Fruit fly (Drosophila melanogaster) whole organism, embryonic: ENCODE results near the gene Polr3H.

Source experiments
- Ada2b ChIP-seq: fragments of 200-800 bp; sonication (Bioruptor generic); IDR thresholded peaks from 2 replicates; pipeline ENCODE4 v1.3.6; 2022; ENCODE audit warnings: missing biosample characterization, missing genetic modification characterization
- CG1647 ChIP-seq: fragments of 200-800 bp; sonication (Bioruptor generic); optimal IDR thresholded peaks from 3 replicates; lab custom pipeline; 2016; ENCODE audit warnings: missing biosample characterization, missing genetic modification characterization
- CG3838 ChIP-seq: fragments of 200-800 bp; sonication (Bioruptor generic); optimal IDR thresholded peaks from 3 replicates; lab custom pipeline; 2016; ENCODE audit warnings: missing biosample characterization, missing genetic modification characterization
- CG4360 ChIP-seq: fragments of 200-800 bp; sonication (Bioruptor generic); IDR thresholded peaks from 2 replicates; pipeline ENCODE4 v1.3.6; 2022; ENCODE audit warnings: missing biosample characterization, missing genetic modification characterization
- CG5180 ChIP-seq: fragments of 200-800 bp; sonication (Bioruptor generic); optimal IDR thresholded peaks from 3 replicates; lab custom pipeline; 2017; ENCODE audit warnings: missing biosample characterization, missing genetic modification characterization, mild to moderate bottlenecking, moderate library complexity, missing genetic modification reagents
- D19B ChIP-seq: fragments of 200-800 bp; sonication (Bioruptor generic); optimal IDR thresholded peaks from 2 replicates; lab custom pipeline; 2017; ENCODE audit warnings: missing biosample characterization, mild to moderate bottlenecking, missing genetic modification characterization
- Fer3 ChIP-seq: fragments of 200-800 bp; sonication (Bioruptor generic); optimal IDR thresholded peaks from 2 replicates; lab custom pipeline; 2018; ENCODE audit warnings: missing biosample characterization, mild to moderate bottlenecking, missing genetic modification characterization, moderate library complexity
- az2 ChIP-seq: fragments of 200-800 bp; sonication (Bioruptor generic); optimal IDR thresholded peaks from 3 replicates; lab custom pipeline; 2016; ENCODE audit warnings: missing biosample characterization, missing genetic modification characterization
- br ChIP-seq: fragments of >200 bp; optimal IDR thresholded peaks from 2 replicates; lab custom pipeline; 2017
- dimm ChIP-seq: fragments of 200-800 bp; sonication (Bioruptor generic); IDR thresholded peaks from 2 replicates; pipeline ENCODE4 v1.3.6; 2022; ENCODE audit warnings: missing biosample characterization, missing genetic modification characterization
- nerfin-2 ChIP-seq: fragments of 200-800 bp; sonication (Bioruptor generic); IDR thresholded peaks from 2 replicates; pipeline ENCODE4 v1.3.6; 2022; ENCODE audit warnings: missing biosample characterization, missing genetic modification characterization; ENCODE audit not compliant: partially characterized antibody

DNA sequence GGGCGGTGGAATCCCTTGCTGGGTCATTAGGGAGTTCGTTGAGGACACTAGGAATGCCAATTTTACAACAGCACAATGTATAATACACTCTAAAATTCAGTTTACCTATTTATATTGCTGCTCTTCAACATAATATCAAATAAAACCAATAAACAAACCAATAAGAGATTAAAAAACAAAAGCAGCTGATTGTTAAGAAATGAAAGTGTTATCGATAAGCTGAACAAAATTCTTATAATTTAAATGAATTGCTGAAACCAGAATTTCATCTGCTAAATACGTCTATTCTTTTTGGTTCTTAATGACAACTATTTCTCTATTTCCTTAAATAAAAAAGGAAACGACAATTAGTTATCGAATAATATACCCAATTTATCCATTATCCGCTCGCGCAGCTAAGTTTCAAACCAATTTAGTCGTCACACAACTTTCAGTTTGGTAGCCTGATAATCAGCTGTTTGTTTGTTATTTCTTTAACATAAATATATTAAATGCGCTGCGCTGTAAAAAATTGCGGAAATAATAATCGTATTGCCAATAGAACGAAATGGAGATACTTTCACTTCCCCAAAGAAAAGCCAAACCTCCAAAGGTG, 42.7 kb downstream of the Polr3H start, which contains the start of the genes Pldn and CG14135:
- TF ChIP-seq CG4360 (GFP tag; lab: Robert Waterston, UW) (no peak), Fer3 (no peak), az2 (GFP tag; lab: Kevin White, UChicago) (no peak), dimm (GFP tag; lab: Robert Waterston, UW) (no peak), D19B (GFP tag; lab: Kevin White, UChicago) (no peak), CG1647 (GFP tag; lab: Kevin White, UChicago) (no peak), CG3838 (no peak), Ada2b (GFP tag; lab: Robert Waterston, UW) (no peak), nerfin-2 (GFP tag; lab: Robert Waterston, UW) (no peak), br (no peak), CG5180 (GFP tag; lab: Kevin White, UChicago) (no peak)
